Fruit fly (Drosophila melanogaster) whole organism, pupa: ENCODE results near the gene Jhbp2.

ENCODE experiments used
- CG15710 ChIP-seq: fragments of 200-800 bp; sonication (Bioruptor generic); optimal IDR thresholded peaks from 2 replicates; lab custom pipeline; 2018; ENCODE audit warnings: missing biosample characterization, mild to moderate bottlenecking, missing genetic modification characterization, moderate library complexity
- Pif1B ChIP-seq: fragments of 200-800 bp; sonication (Bioruptor generic); optimal IDR thresholded peaks from 3 replicates; lab custom pipeline; 2016; ENCODE audit warnings: missing biosample characterization, missing genetic modification characterization

DNA sequence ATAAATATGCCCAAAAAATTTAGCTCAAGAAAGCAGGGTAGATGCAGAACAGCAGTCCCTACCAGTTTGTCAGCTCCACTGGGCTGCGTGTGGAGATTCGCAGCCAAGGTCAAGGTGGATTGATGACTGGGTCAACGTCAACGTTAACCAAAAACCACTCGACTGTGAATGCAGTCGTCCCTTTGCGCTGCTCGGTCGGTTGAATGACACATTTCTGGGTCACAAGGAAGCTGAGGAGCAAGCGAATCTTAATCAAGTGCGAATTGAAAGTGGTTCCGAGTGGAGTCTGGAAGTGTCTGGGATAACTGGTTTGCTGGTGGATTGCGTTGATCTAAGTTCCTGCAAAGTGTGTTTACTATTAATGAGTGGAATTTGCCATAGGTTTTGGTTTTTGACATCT, 2.2 kb upstream of the Jhbp2 start:
- TF ChIP-seq Pif1B (GFP tag; lab: Kevin White, UChicago), result no peak
- no peak for TF ChIP-seq CG15710
